Worm (Caenorhabditis elegans): Measurements from ENCODE around the gene sru-28.

DNA sequence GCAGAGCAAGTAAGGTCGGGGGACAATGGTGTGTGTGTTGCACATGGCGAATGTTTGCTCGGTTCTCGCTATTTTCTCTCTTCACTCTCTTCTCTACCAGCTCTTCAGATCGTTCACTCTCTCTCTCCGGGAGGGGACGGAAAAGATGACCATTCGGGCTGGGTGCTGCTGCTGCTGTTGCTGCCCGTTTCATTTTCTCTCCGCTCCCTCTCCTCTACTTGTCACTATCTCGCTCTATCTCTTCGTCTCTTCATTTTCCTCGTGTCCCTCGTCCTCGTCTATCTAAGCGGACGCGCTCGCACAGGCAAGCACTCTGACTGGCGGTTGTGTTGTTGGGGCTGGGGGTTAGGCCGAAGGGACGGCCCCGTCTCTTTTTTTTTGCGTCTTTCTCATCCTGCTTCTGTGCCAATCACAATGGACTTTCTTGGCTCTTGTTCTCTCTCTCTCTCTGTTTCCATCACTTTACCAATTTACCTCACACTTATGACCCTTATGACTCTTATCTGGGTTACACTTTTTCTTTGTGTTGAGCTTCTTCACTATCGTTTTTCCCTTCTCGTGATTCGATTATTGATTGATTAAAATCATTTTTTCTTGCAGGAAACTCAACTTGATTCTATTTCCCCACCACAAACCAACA, 31.5 kb upstream of the sru-28 start, which contains the start of the genes F53E2.2 and unc-60:
- peak; percentile 24 for TF ChIP-seq pros-1 (tag; optimal IDR thresholded peaks at IDR 0.05)
- TF ChIP-seq pag-3 (tag; optimal IDR thresholded peaks at IDR 0.05; ENCODE audit: borderline replicate concordance), result no peak
- no peak for TF ChIP-seq Y22D7AL.16 (tag; optimal IDR thresholded peaks at IDR 0.05)
- TF ChIP-seq rnt-1 (tag; optimal IDR thresholded peaks at IDR 0.05), result peak; percentile 59
- no peak for TF ChIP-seq fkh-10 (GFP tag; optimal IDR thresholded peaks at IDR 0.05)
